Fruit fly (Drosophila melanogaster) whole organism, embryonic: ENCODE results near the gene bun.

Experiments used
- Abd-B ChIP-seq: fragments of 200-800 bp; sonication (Bioruptor generic); optimal IDR thresholded peaks from 2 replicates; lab custom pipeline; 2018; ENCODE audit warnings: missing biosample characterization, mild to moderate bottlenecking, missing genetic modification characterization, moderate library complexity
- Ada2b ChIP-seq: fragments of 200-800 bp; sonication (Bioruptor generic); IDR thresholded peaks from 2 replicates; pipeline ENCODE4 v1.3.6; 2022; ENCODE audit warnings: missing biosample characterization, missing genetic modification characterization
- Aef1 ChIP-seq: fragments of 200-800 bp; sonication (Bioruptor generic); IDR thresholded peaks from 3 replicates; pipeline ENCODE4 v1.3.6; 2022; ENCODE audit warnings: missing biosample characterization, missing genetic modification characterization
- Antp ChIP-seq: fragments of 200-800 bp; sonication (Bioruptor generic); optimal IDR thresholded peaks from 3 replicates; lab custom pipeline; 2016; ENCODE audit warnings: missing biosample characterization, missing genetic modification characterization
- Asciz ChIP-seq: fragments of 200-800 bp; sonication (Bioruptor generic); optimal IDR thresholded peaks from 2 replicates; lab custom pipeline; 2017; ENCODE audit warnings: missing biosample characterization, mild to moderate bottlenecking, missing genetic modification characterization, missing genetic modification reagents
- BtbVII ChIP-seq: fragments of 200-800 bp; sonication (Bioruptor generic); optimal IDR thresholded peaks from 3 replicates; lab custom pipeline; 2017; ENCODE audit warnings: missing biosample characterization, mild to moderate bottlenecking, missing genetic modification characterization
- CG10565 ChIP-seq: fragments of 200-800 bp; sonication (Bioruptor generic); optimal IDR thresholded peaks from 3 replicates; lab custom pipeline; 2016; ENCODE audit warnings: missing biosample characterization, mild to moderate bottlenecking, missing genetic modification characterization
- CG11093 ChIP-seq: fragments of 200-800 bp; sonication (Bioruptor generic); IDR thresholded peaks from 3 replicates; pipeline ENCODE4 v1.3.6; 2022; ENCODE audit warnings: missing biosample characterization, missing genetic modification characterization
- CG11247 ChIP-seq: fragments of 200-800 bp; sonication (Bioruptor generic); IDR thresholded peaks from 2 replicates; pipeline ENCODE4 v1.3.6; 2022; ENCODE audit warnings: missing biosample characterization, missing genetic modification characterization
- CG11504 ChIP-seq: fragments of 200-800 bp; sonication (Bioruptor generic); optimal IDR thresholded peaks from 3 replicates; lab custom pipeline; 2019; ENCODE audit warnings: missing biosample characterization, mild to moderate bottlenecking, missing genetic modification characterization, moderate library complexity
- CG12104 ChIP-seq: fragments of 200-800 bp; sonication (Bioruptor generic); optimal IDR thresholded peaks from 3 replicates; lab custom pipeline; 2016; ENCODE audit warnings: missing biosample characterization, missing genetic modification characterization
- CG12391 ChIP-seq: fragments of 200-800 bp; sonication (Bioruptor generic); optimal IDR thresholded peaks from 3 replicates; lab custom pipeline; 2018; ENCODE audit warnings: missing biosample characterization, mild to moderate bottlenecking, missing genetic modification characterization, moderate library complexity
- CG15696 ChIP-seq: fragments of 200-800 bp; sonication (Bioruptor generic); optimal IDR thresholded peaks from 2 replicates; lab custom pipeline; 2019; ENCODE audit warnings: missing biosample characterization, mild to moderate bottlenecking, missing genetic modification characterization, moderate library complexity
- CG17361 ChIP-seq: fragments of 200-800 bp; sonication (Bioruptor generic); IDR thresholded peaks from 3 replicates; pipeline ENCODE4 v1.3.6; 2022; ENCODE audit warnings: missing biosample characterization, missing genetic modification characterization
- CG18262 ChIP-seq: fragments of 200-800 bp; optimal IDR thresholded peaks from 3 replicates; lab custom pipeline; 2019; ENCODE audit warnings: missing biosample characterization, mild to moderate bottlenecking, missing genetic modification characterization, moderate library complexity
- CG2712 ChIP-seq: fragments of 200-800 bp; optimal IDR thresholded peaks from 3 replicates; lab custom pipeline; 2019; ENCODE audit warnings: missing biosample characterization, mild to moderate bottlenecking, missing genetic modification characterization, moderate library complexity
- CG30403 ChIP-seq: fragments of 200-800 bp; sonication (Bioruptor generic); optimal IDR thresholded peaks from 3 replicates; lab custom pipeline; 2016; ENCODE audit warnings: missing biosample characterization, missing genetic modification characterization
- CG32772 ChIP-seq: fragments of 200-800 bp; sonication (Bioruptor generic); IDR thresholded peaks from 2 replicates; pipeline ENCODE4 v1.3.6; 2022; ENCODE audit warnings: missing biosample characterization, missing genetic modification characterization
- CG34422 ChIP-seq: fragments of 200-800 bp; sonication (Bioruptor generic); IDR thresholded peaks from 3 replicates; pipeline ENCODE4 v1.3.6; 2022; ENCODE audit warnings: missing biosample characterization, missing genetic modification characterization
- CG4730 ChIP-seq: fragments of 200-800 bp; sonication (Bioruptor generic); IDR thresholded peaks from 2 replicates; pipeline ENCODE4 v1.3.6; 2022; ENCODE audit warnings: missing biosample characterization, missing genetic modification characterization
- CG6689 ChIP-seq: fragments of 200-800 bp; sonication (Bioruptor generic); IDR thresholded peaks from 2 replicates; pipeline ENCODE4 v1.3.6; 2022; ENCODE audit warnings: missing biosample characterization, missing genetic modification characterization
- CG7357 ChIP-seq: fragments of 200-800 bp; sonication (Bioruptor generic); IDR thresholded peaks from 3 replicates; pipeline ENCODE4 v1.3.6; 2022; ENCODE audit warnings: missing biosample characterization, missing genetic modification characterization
- CG7556 ChIP-seq: fragments of 200-800 bp; sonication (Bioruptor generic); optimal IDR thresholded peaks from 2 replicates; lab custom pipeline; 2017; ENCODE audit warnings: missing biosample characterization, mild to moderate bottlenecking, missing genetic modification characterization
- CG7745 ChIP-seq: fragments of 200-800 bp; sonication (Bioruptor generic); optimal IDR thresholded peaks from 2 replicates; lab custom pipeline; 2018; ENCODE audit warnings: missing biosample characterization, mild to moderate bottlenecking, missing genetic modification characterization, moderate library complexity
- CG8388 ChIP-seq: fragments of 200-800 bp; sonication (Bioruptor generic); optimal IDR thresholded peaks from 2 replicates; lab custom pipeline; 2019; ENCODE audit warnings: missing biosample characterization, mild to moderate bottlenecking, missing genetic modification characterization, moderate library complexity
- Gug ChIP-seq: fragments of 200-800 bp; sonication (Bioruptor generic); IDR thresholded peaks from 4 replicates; pipeline ENCODE4 v1.3.6; 2022; ENCODE audit warnings: missing biosample characterization, missing genetic modification characterization
- H2.0 ChIP-seq: fragments of 200-800 bp; sonication (Bioruptor generic); IDR thresholded peaks from 2 replicates; pipeline ENCODE4 v1.3.6; 2022; ENCODE audit warnings: missing biosample characterization, missing genetic modification characterization
- HLH3B ChIP-seq: fragments of 200-800 bp; sonication (Bioruptor generic); IDR thresholded peaks from 2 replicates; pipeline ENCODE4 v1.3.6; 2022; ENCODE audit warnings: missing biosample characterization, missing genetic modification characterization
- Lim3 ChIP-seq: fragments of 200-800 bp; sonication (Bioruptor generic); IDR thresholded peaks from 2 replicates; pipeline ENCODE4 v1.3.6; 2022; ENCODE audit warnings: missing biosample characterization, missing genetic modification characterization
- MESR4 ChIP-seq: fragments of 200-800 bp; sonication (Bioruptor generic); optimal IDR thresholded peaks from 2 replicates; lab custom pipeline; 2018; ENCODE audit warnings: missing biosample characterization, mild to moderate bottlenecking, missing genetic modification characterization, moderate library complexity
- Pdp1 ChIP-seq, 2 experiments: fragments of 200-800 bp; sonication (Bioruptor generic); optimal IDR thresholded peaks; 3 replicates each; lab custom pipeline; 2016; ENCODE audit warnings: missing biosample characterization in 2 of 2, missing genetic modification characterization in 2 of 2, mild to moderate bottlenecking in 1 of 2, moderate library complexity in 1 of 2
- Sox100B ChIP-seq: fragments of 200-800 bp; sonication (Bioruptor generic); optimal IDR thresholded peaks from 3 replicates; lab custom pipeline; 2018; ENCODE audit warnings: missing biosample characterization, mild to moderate bottlenecking, missing genetic modification characterization
- Ssrp ChIP-seq: fragments of 200-800 bp; sonication (Bioruptor generic); optimal IDR thresholded peaks from 2 replicates; lab custom pipeline; 2018; ENCODE audit warnings: missing biosample characterization, mild to moderate bottlenecking, missing genetic modification characterization, moderate library complexity
- amos ChIP-seq: fragments of 200-800 bp; sonication (Bioruptor generic); IDR thresholded peaks from 2 replicates; pipeline ENCODE4 v1.3.6; 2022; ENCODE audit warnings: missing biosample characterization, missing genetic modification characterization; ENCODE audit not compliant: partially characterized antibody
- ara ChIP-seq: fragments of 200-800 bp; sonication (Bioruptor generic); IDR thresholded peaks from 2 replicates; pipeline ENCODE4 v1.3.6; 2022; ENCODE audit warnings: missing biosample characterization, missing genetic modification characterization
- bcd ChIP-seq: fragments of 200-800 bp; sonication (Bioruptor generic); optimal IDR thresholded peaks from 2 replicates; lab custom pipeline; 2017; ENCODE audit warnings: missing biosample characterization, mild to moderate bottlenecking, missing genetic modification characterization
- ci ChIP-seq: fragments of 200-800 bp; sonication (Bioruptor generic); IDR thresholded peaks from 3 replicates; pipeline ENCODE4 v1.3.6; 2022; ENCODE audit warnings: missing biosample characterization, missing genetic modification characterization
- dan ChIP-seq: fragments of 200-800 bp; sonication (Bioruptor generic); IDR thresholded peaks from 2 replicates; pipeline ENCODE4 v1.3.6; 2022; ENCODE audit warnings: missing biosample characterization, missing genetic modification characterization
- en ChIP-seq: fragments of 200-800 bp; sonication (Bioruptor generic); optimal IDR thresholded peaks from 2 replicates; lab custom pipeline; 2016; ENCODE audit warnings: missing biosample characterization, missing genetic modification characterization
- ftz-f1 ChIP-seq: fragments of 200-800 bp; sonication (Bioruptor generic); optimal IDR thresholded peaks from 2 replicates; lab custom pipeline; 2016; ENCODE audit warnings: missing biosample characterization, missing genetic modification characterization
- gsb ChIP-seq: fragments of 200-800 bp; sonication (Bioruptor generic); IDR thresholded peaks from 2 replicates; pipeline ENCODE4 v1.3.6; 2022; ENCODE audit warnings: missing biosample characterization, missing genetic modification characterization
- nmo ChIP-seq: fragments of 200-800 bp; sonication (Bioruptor generic); optimal IDR thresholded peaks from 2 replicates; lab custom pipeline; 2018; ENCODE audit warnings: missing biosample characterization, mild to moderate bottlenecking, missing genetic modification characterization, moderate library complexity
- peb ChIP-seq: fragments of 200-800 bp; sonication (Bioruptor generic); IDR thresholded peaks from 2 replicates; pipeline ENCODE4 v1.3.6; 2022; ENCODE audit warnings: missing biosample characterization, missing genetic modification characterization
- phol ChIP-seq: fragments of 200-800 bp; sonication (Bioruptor generic); optimal IDR thresholded peaks from 3 replicates; lab custom pipeline; 2018; ENCODE audit warnings: missing biosample characterization, mild to moderate bottlenecking, missing genetic modification characterization, moderate library complexity
- row ChIP-seq: fragments of 200-800 bp; sonication (Bioruptor generic); IDR thresholded peaks from 3 replicates; pipeline ENCODE4 v1.3.6; 2022; ENCODE audit warnings: missing biosample characterization, missing genetic modification characterization
- slou ChIP-seq: fragments of 200-800 bp; sonication (Bioruptor generic); optimal IDR thresholded peaks from 3 replicates; lab custom pipeline; 2016; ENCODE audit warnings: missing biosample characterization, missing genetic modification characterization
- tap ChIP-seq: fragments of 200-800 bp; optimal IDR thresholded peaks from 3 replicates; lab custom pipeline; 2019; ENCODE audit warnings: missing biosample characterization, mild to moderate bottlenecking, missing genetic modification characterization, moderate library complexity
- trem ChIP-seq: fragments of 200-800 bp; optimal IDR thresholded peaks from 3 replicates; lab custom pipeline; 2019; ENCODE audit warnings: missing biosample characterization, mild to moderate bottlenecking, missing genetic modification characterization, moderate library complexity
- vvl ChIP-seq: fragments of 200-800 bp; sonication (Bioruptor generic); IDR thresholded peaks from 2 replicates; pipeline ENCODE4 v1.3.6; 2022; ENCODE audit warnings: missing biosample characterization, missing genetic modification characterization
- zen ChIP-seq: fragments of 200-800 bp; sonication (Bioruptor generic); optimal IDR thresholded peaks from 3 replicates; lab custom pipeline; 2018; ENCODE audit warnings: missing biosample characterization, mild to moderate bottlenecking, missing genetic modification characterization, moderate library complexity
- zfh2 ChIP-seq: fragments of 200-800 bp; sonication (Bioruptor generic); optimal IDR thresholded peaks from 2 replicates; lab custom pipeline; 2016; ENCODE audit warnings: missing biosample characterization, missing genetic modification characterization

Gene bun

DNA sequence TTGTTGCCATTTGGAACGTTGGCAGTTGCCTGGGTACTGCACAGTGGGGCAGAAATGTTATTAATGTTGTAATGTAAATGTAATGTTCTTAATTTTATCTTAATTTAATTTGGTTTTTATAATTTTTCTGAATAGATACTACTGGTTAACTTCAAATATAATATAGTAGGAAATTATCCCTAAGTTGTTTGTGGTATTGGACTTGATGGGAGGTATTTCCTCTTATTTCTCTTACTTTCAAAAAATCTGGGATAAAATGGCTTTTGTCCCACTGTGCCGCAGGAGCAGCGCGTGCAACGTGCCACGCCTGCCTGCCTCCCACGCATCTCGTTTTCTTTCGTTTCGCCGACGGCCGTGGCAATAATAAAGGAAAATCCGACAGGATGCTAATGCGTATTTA, 2.5 kb upstream of the bun start (continued):
- TF ChIP-seq CG11504 (tag; lab: Kevin White, UChicago), result peak; percentile 0
- TF ChIP-seq Ada2b (GFP tag; lab: Robert Waterston, UW), result peak; percentile 23; the same call in 1 of the 2 replicates
- TF ChIP-seq Antp (GFP tag; lab: Kevin White, UChicago), result no peak
- peak; percentile 55; the same call in 1 of the 2 replicates for TF ChIP-seq ara (GFP tag; lab: Robert Waterston, UW)
- 0 out of 3 replicates have a peak, but pooled peaks have one; percentile 42 for TF ChIP-seq ci (GFP tag; lab: Robert Waterston, UW)
- no peak; the same call in 2 of the 3 replicates for TF ChIP-seq Aef1
- TF ChIP-seq amos (GFP tag; lab: Robert Waterston, UW), result no peak
- TF ChIP-seq CG17361 (GFP tag; lab: Robert Waterston, UW), result peak; percentile 37; the same call in 2 of the 3 replicates
- peak; percentile 5 for TF ChIP-seq Asciz (GFP tag; lab: Kevin White, UChicago)
- TF ChIP-seq Sox100B (GFP tag; lab: Kevin White, UChicago), result peak; percentile 42
- no peak for TF ChIP-seq vvl (GFP tag; lab: Robert Waterston, UW)
- TF ChIP-seq dan, result no peak
- TF ChIP-seq peb (GFP tag; lab: Robert Waterston, UW), result 0 out of 2 replicates have a peak, but pooled peaks have one; percentile 14
- peak; percentile 41 for TF ChIP-seq CG12104
- TF ChIP-seq CG7357 (GFP tag; lab: Robert Waterston, UW), result 0 out of 3 replicates have a peak, but pooled peaks have one; percentile 17
- no peak for TF ChIP-seq zfh2
- peak; percentile 24; the same call in 1 of the 3 replicates for TF ChIP-seq row (GFP tag; lab: Robert Waterston, UW)
- TF ChIP-seq slou (GFP tag; lab: Kevin White, UChicago), result peak; percentile 26
- no peak for TF ChIP-seq en
- no peak for TF ChIP-seq BtbVII
- 0 out of 2 replicates have a peak, but pooled peaks have one; percentile 40 for TF ChIP-seq CG32772 (GFP tag; lab: Robert Waterston, UW)
- 0 out of 3 replicates have a peak, but pooled peaks have one; percentile 42 for TF ChIP-seq CG34422 (GFP tag; lab: Robert Waterston, UW)
- peak; percentile 31 for TF ChIP-seq tap (tag; lab: Kevin White, UChicago)
- TF ChIP-seq gsb (GFP tag; lab: Robert Waterston, UW), result 0 out of 2 replicates have a peak, but pooled peaks have one; percentile 16
- peak; percentile 64 for TF ChIP-seq CG2712 (tag; lab: Kevin White, UChicago)
- TF ChIP-seq CG15696 (tag; lab: Kevin White, UChicago), result peak; percentile 29
- TF ChIP-seq nmo (GFP tag; lab: Kevin White, UChicago), result peak; percentile 58
- TF ChIP-seq CG4730, result 0 out of 2 replicates have a peak, but pooled peaks have one; percentile 37
- no peak for TF ChIP-seq H2.0 (GFP tag; lab: Robert Waterston, UW)
- TF ChIP-seq trem, result peak; percentile 28
- TF ChIP-seq CG10565 (GFP tag; lab: Kevin White, UChicago), result no peak
- peak; percentile 36 for TF ChIP-seq bcd (GFP tag; lab: Kevin White, UChicago)
- peak; percentile 41; the same call in 1 of the 4 replicates for TF ChIP-seq Gug (GFP tag; lab: Robert Waterston, UW)
- TF ChIP-seq Abd-B, result peak; percentile 36
- TF ChIP-seq CG6689 (GFP tag; lab: Robert Waterston, UW), result peak; percentile 56
- peak; percentile 53 for TF ChIP-seq zen (tag; lab: Kevin White, UChicago)

DNA sequence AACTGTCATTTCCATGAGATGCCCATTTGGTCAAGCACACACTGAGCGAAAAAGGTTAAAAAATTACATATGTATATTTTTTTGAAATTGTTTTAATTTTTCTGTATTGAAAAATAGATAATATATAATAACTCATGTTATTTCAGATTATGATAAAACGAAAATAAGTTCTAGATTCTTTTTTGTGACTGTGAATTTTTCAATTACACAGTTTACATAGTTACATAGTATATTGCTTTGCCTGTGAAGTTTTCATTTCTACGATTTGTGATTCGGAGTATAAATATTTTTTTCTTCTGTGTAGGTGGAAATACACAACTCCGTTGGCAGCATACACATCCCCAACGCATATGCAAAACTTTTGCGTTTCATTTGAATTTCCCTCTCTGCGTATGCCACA, 1.9 kb upstream of the bun start:
- no peak for TF ChIP-seq MESR4 (GFP tag; lab: Kevin White, UChicago)
- TF ChIP-seq CG11247 (GFP tag; lab: Robert Waterston, UW), result no peak
- TF ChIP-seq CG12391 (tag; lab: Kevin White, UChicago), result peak; percentile 33
- no peak for TF ChIP-seq Pdp1 (GFP tag; optimal IDR thresholded peaks at IDR 0.05; lab: Kevin White, UChicago)
- peak; percentile 0 for TF ChIP-seq CG8388
- peak; percentile 27 for TF ChIP-seq CG18262 (tag; lab: Kevin White, UChicago)
- TF ChIP-seq ftz-f1 (GFP tag; lab: Kevin White, UChicago), result no peak
- TF ChIP-seq Asciz (GFP tag; lab: Kevin White, UChicago), result no peak
- no peak for TF ChIP-seq CG11093 (GFP tag; lab: Robert Waterston, UW)
- peak; percentile 28 for TF ChIP-seq Ssrp (tag; lab: Kevin White, UChicago)
- TF ChIP-seq CG7556 (GFP tag; lab: Kevin White, UChicago), result peak; percentile 24
- no peak for TF ChIP-seq CG7745
- TF ChIP-seq Lim3 (GFP tag; lab: Robert Waterston, UW), result no peak
- peak; percentile 19 for TF ChIP-seq CG30403 (GFP tag; lab: Kevin White, UChicago)
- TF ChIP-seq HLH3B (GFP tag; lab: Robert Waterston, UW), result no peak
- TF ChIP-seq zfh2, result no peak
- peak; percentile 24 for TF ChIP-seq phol (tag; lab: Kevin White, UChicago)
- no peak for TF ChIP-seq Aef1
